Fruit fly (Drosophila melanogaster): ENCODE results near the gene CG14671.

DNA sequence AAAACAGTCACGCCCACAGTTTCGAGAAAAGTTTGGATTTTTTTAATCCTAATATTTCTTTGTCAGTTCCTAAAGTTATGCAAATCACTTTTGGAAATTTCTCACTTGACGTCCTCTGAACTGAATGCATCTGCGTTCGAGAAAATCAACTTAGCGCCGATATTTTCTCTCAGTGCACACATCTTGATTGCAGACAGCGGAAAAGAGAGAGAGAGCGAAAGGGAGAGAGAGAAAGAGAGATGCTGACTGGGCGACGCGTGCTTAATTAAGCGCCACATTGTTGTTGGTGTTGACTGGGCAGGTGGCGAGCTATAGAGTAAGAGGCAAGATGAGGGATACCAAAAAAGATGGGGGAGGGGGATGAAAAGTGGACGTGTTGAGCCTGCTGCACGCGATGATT is 46.0 kb downstream of the CG14671 start:
- TF ChIP-seq Myc (optimal IDR thresholded peaks at IDR 0.05) (no peak), ttk (optimal IDR thresholded peaks at IDR 0.05) (no peak), psq (optimal IDR thresholded peaks at IDR 0.05) (no peak), h (optimal IDR thresholded peaks at IDR 0.05) (no peak), insv (optimal IDR thresholded peaks at IDR 0.05) (no peak)
